Fruit fly (Drosophila melanogaster) whole organism, embryonic: Measurements from ENCODE around the gene MTF-1.

Source experiments
- Antp ChIP-seq: fragments of 200-800 bp; sonication (Bioruptor generic); optimal IDR thresholded peaks from 3 replicates; lab custom pipeline; 2016; ENCODE audit warnings: missing biosample characterization, missing genetic modification characterization
- BtbVII ChIP-seq: fragments of 200-800 bp; sonication (Bioruptor generic); optimal IDR thresholded peaks from 3 replicates; lab custom pipeline; 2017; ENCODE audit warnings: missing biosample characterization, mild to moderate bottlenecking, missing genetic modification characterization
- C15 ChIP-seq: fragments of 200-800 bp; sonication (Bioruptor generic); IDR thresholded peaks from 3 replicates; pipeline ENCODE4 v1.3.6; 2022; ENCODE audit warnings: missing biosample characterization, missing genetic modification characterization
- CG11085 ChIP-seq: fragments of 200-800 bp; sonication (Bioruptor generic); IDR thresholded peaks from 2 replicates; pipeline ENCODE4 v1.3.6; 2022; ENCODE audit warnings: missing biosample characterization, missing genetic modification characterization
- CG11093 ChIP-seq: fragments of 200-800 bp; sonication (Bioruptor generic); IDR thresholded peaks from 3 replicates; pipeline ENCODE4 v1.3.6; 2022; ENCODE audit warnings: missing biosample characterization, missing genetic modification characterization
- CG11456 ChIP-seq: fragments of 200-800 bp; sonication (Bioruptor generic); IDR thresholded peaks from 3 replicates; pipeline ENCODE4 v1.3.6; 2022; ENCODE audit warnings: missing biosample characterization, missing genetic modification characterization
- CG12155 ChIP-seq: fragments of 200-800 bp; sonication (Bioruptor generic); optimal IDR thresholded peaks from 3 replicates; lab custom pipeline; 2016; ENCODE audit warnings: missing biosample characterization, missing genetic modification characterization
- CG14710 ChIP-seq: fragments of 200-800 bp; sonication (Bioruptor generic); optimal IDR thresholded peaks from 3 replicates; lab custom pipeline; 2019; ENCODE audit warnings: missing biosample characterization, mild to moderate bottlenecking, missing genetic modification characterization, moderate library complexity
- CG15696 ChIP-seq: fragments of 200-800 bp; sonication (Bioruptor generic); optimal IDR thresholded peaks from 2 replicates; lab custom pipeline; 2019; ENCODE audit warnings: missing biosample characterization, mild to moderate bottlenecking, missing genetic modification characterization, moderate library complexity
- CG16863 ChIP-seq: fragments of 200-800 bp; sonication (Bioruptor generic); optimal IDR thresholded peaks from 3 replicates; lab custom pipeline; 2016; ENCODE audit warnings: missing biosample characterization, missing genetic modification characterization
- CG17802 ChIP-seq: fragments of 200-800 bp; sonication (Bioruptor generic); optimal IDR thresholded peaks from 2 replicates; lab custom pipeline; 2018; ENCODE audit warnings: missing biosample characterization, mild to moderate bottlenecking, missing genetic modification characterization, moderate library complexity
- CG18011 ChIP-seq: fragments of 200-800 bp; sonication (Bioruptor generic); optimal IDR thresholded peaks from 2 replicates; lab custom pipeline; 2017; ENCODE audit warnings: missing biosample characterization, missing genetic modification characterization, mild to moderate bottlenecking, moderate library complexity, missing genotype
- CG34376 ChIP-seq: fragments of 200-800 bp; sonication (Bioruptor generic); optimal IDR thresholded peaks from 2 replicates; lab custom pipeline; 2018; ENCODE audit warnings: missing biosample characterization, mild to moderate bottlenecking, missing genetic modification characterization
- CG4617 ChIP-seq: fragments of 200-800 bp; sonication (Bioruptor generic); optimal IDR thresholded peaks from 3 replicates; lab custom pipeline; 2016; ENCODE audit warnings: missing biosample characterization, missing genetic modification characterization, borderline replicate concordance
- CG4707 ChIP-seq: fragments of 200-800 bp; sonication (Bioruptor generic); optimal IDR thresholded peaks from 2 replicates; lab custom pipeline; 2018; ENCODE audit warnings: missing biosample characterization, mild to moderate bottlenecking, missing genetic modification characterization, moderate library complexity
- CG4820 ChIP-seq: fragments of 200-800 bp; sonication (Bioruptor generic); optimal IDR thresholded peaks from 3 replicates; lab custom pipeline; 2016; ENCODE audit warnings: missing biosample characterization, missing genetic modification characterization
- CG7271 ChIP-seq: fragments of 200-800 bp; sonication (Bioruptor generic); optimal IDR thresholded peaks from 2 replicates; lab custom pipeline; 2018; ENCODE audit warnings: missing biosample characterization, mild to moderate bottlenecking, missing genetic modification characterization, moderate library complexity
- CG7357 ChIP-seq: fragments of 200-800 bp; sonication (Bioruptor generic); IDR thresholded peaks from 3 replicates; pipeline ENCODE4 v1.3.6; 2022; ENCODE audit warnings: missing biosample characterization, missing genetic modification characterization
- CG7786 ChIP-seq: fragments of 200-800 bp; sonication (Bioruptor generic); optimal IDR thresholded peaks from 2 replicates; lab custom pipeline; 2016; ENCODE audit warnings: missing biosample characterization, missing genetic modification characterization
- CG8478 ChIP-seq: fragments of >200 bp; optimal IDR thresholded peaks from 2 replicates; lab custom pipeline; 2018
- Dbx ChIP-seq: fragments of 200-800 bp; sonication (Bioruptor generic); IDR thresholded peaks from 3 replicates; pipeline ENCODE4 v1.3.6; 2022; ENCODE audit warnings: missing biosample characterization, missing genetic modification characterization
- Deaf1 ChIP-seq: fragments of 200-800 bp; optimal IDR thresholded peaks from 3 replicates; lab custom pipeline; 2019; ENCODE audit warnings: missing biosample characterization, mild to moderate bottlenecking, missing genetic modification characterization, moderate library complexity
- Dip3 ChIP-seq: fragments of 200-800 bp; sonication (Bioruptor generic); optimal IDR thresholded peaks from 3 replicates; lab custom pipeline; 2016; ENCODE audit warnings: missing biosample characterization, missing genetic modification characterization
- ERR ChIP-seq: fragments of 200-800 bp; sonication (Bioruptor generic); optimal IDR thresholded peaks from 2 replicates; lab custom pipeline; 2016; ENCODE audit warnings: missing biosample characterization, missing genetic modification characterization
- Elba2 ChIP-seq: fragments of 200-800 bp; sonication (Bioruptor generic); optimal IDR thresholded peaks from 3 replicates; lab custom pipeline; 2016; ENCODE audit warnings: missing biosample characterization, missing genetic modification characterization
- HHEX ChIP-seq: fragments of 200-800 bp; sonication (Bioruptor generic); optimal IDR thresholded peaks from 3 replicates; lab custom pipeline; 2017; ENCODE audit warnings: missing biosample characterization, mild to moderate bottlenecking, missing genetic modification characterization, missing genetic modification reagents
- Hey ChIP-seq: fragments of 200-800 bp; sonication (Bioruptor generic); optimal IDR thresholded peaks from 3 replicates; lab custom pipeline; 2018; ENCODE audit warnings: missing biosample characterization, mild to moderate bottlenecking, missing genetic modification characterization
- MESR4 ChIP-seq: fragments of 200-800 bp; sonication (Bioruptor generic); optimal IDR thresholded peaks from 2 replicates; lab custom pipeline; 2018; ENCODE audit warnings: missing biosample characterization, mild to moderate bottlenecking, missing genetic modification characterization, moderate library complexity
- NC2α ChIP-seq: fragments of 200-800 bp; sonication (Bioruptor generic); optimal IDR thresholded peaks from 2 replicates; lab custom pipeline; 2016; ENCODE audit warnings: missing biosample characterization, missing genetic modification characterization
- Oli ChIP-seq: fragments of 200-800 bp; sonication (Bioruptor generic); optimal IDR thresholded peaks from 2 replicates; lab custom pipeline; 2018; ENCODE audit warnings: missing biosample characterization, mild to moderate bottlenecking, missing genetic modification characterization, moderate library complexity
- Scr ChIP-seq: fragments of 200-800 bp; sonication (Bioruptor generic); IDR thresholded peaks from 2 replicates; pipeline ENCODE4 v1.3.6; 2022; ENCODE audit warnings: missing biosample characterization, missing genetic modification characterization; ENCODE audit not compliant: partially characterized antibody
- Sin3A ChIP-seq: fragments of >200 bp; optimal IDR thresholded peaks from 2 replicates; lab custom pipeline; 2018
- ab ChIP-seq: fragments of 200-800 bp; sonication (Bioruptor generic); optimal IDR thresholded peaks from 2 replicates; lab custom pipeline; 2016; ENCODE audit warnings: missing biosample characterization, missing genetic modification characterization
- aop ChIP-seq: fragments of 200-800 bp; sonication (Bioruptor generic); IDR thresholded peaks from 2 replicates; pipeline ENCODE4 v1.3.6; 2022; ENCODE audit warnings: missing biosample characterization, missing genetic modification characterization
- ara ChIP-seq: fragments of 200-800 bp; sonication (Bioruptor generic); IDR thresholded peaks from 2 replicates; pipeline ENCODE4 v1.3.6; 2022; ENCODE audit warnings: missing biosample characterization, missing genetic modification characterization
- chm ChIP-seq: fragments of 200-800 bp; sonication (Bioruptor generic); IDR thresholded peaks from 2 replicates; pipeline ENCODE4 v1.3.6; 2022; ENCODE audit warnings: missing biosample characterization, missing genetic modification characterization
- ftz-f1 ChIP-seq: fragments of 200-800 bp; sonication (Bioruptor generic); optimal IDR thresholded peaks from 2 replicates; lab custom pipeline; 2016; ENCODE audit warnings: missing biosample characterization, missing genetic modification characterization
- hbn ChIP-seq: fragments of 200-800 bp; sonication (Bioruptor generic); IDR thresholded peaks from 2 replicates; pipeline ENCODE4 v1.3.6; 2022; ENCODE audit warnings: missing biosample characterization, missing genetic modification characterization; ENCODE audit not compliant: partially characterized antibody
- jing ChIP-seq: fragments of 200-800 bp; sonication (Bioruptor generic); optimal IDR thresholded peaks from 2 replicates; lab custom pipeline; 2018; ENCODE audit warnings: missing biosample characterization, mild to moderate bottlenecking, missing genetic modification characterization
- klu ChIP-seq: fragments of 200-800 bp; sonication (Bioruptor generic); IDR thresholded peaks from 2 replicates; pipeline ENCODE4 v1.3.6; 2022; ENCODE audit warnings: missing biosample characterization, missing genetic modification characterization
- lbe ChIP-seq: fragments of 200-800 bp; sonication (Bioruptor generic); optimal IDR thresholded peaks from 2 replicates; lab custom pipeline; 2016; ENCODE audit warnings: missing biosample characterization, mild to moderate bottlenecking, missing genetic modification characterization
- lmd ChIP-seq: fragments of 200-800 bp; sonication (Bioruptor generic); IDR thresholded peaks from 2 replicates; pipeline ENCODE4 v1.3.6; 2022; ENCODE audit warnings: missing biosample characterization, missing genetic modification characterization
- nerfin-1 ChIP-seq: fragments of 200-800 bp; sonication (Bioruptor generic); optimal IDR thresholded peaks from 3 replicates; lab custom pipeline; 2019; ENCODE audit warnings: missing biosample characterization, mild to moderate bottlenecking, missing genetic modification characterization, moderate library complexity
- oc ChIP-seq: fragments of 200-800 bp; sonication (Bioruptor generic); optimal IDR thresholded peaks from 2 replicates; lab custom pipeline; 2018; ENCODE audit warnings: missing biosample characterization, mild to moderate bottlenecking, missing genetic modification characterization, moderate library complexity
- psq ChIP-seq: fragments of 200-800 bp; sonication (Bioruptor generic); optimal IDR thresholded peaks from 2 replicates; lab custom pipeline; 2017; ENCODE audit warnings: missing biosample characterization, missing genetic modification characterization
- run ChIP-seq: fragments of 200-800 bp; sonication (Bioruptor generic); optimal IDR thresholded peaks from 3 replicates; lab custom pipeline; 2018; ENCODE audit warnings: missing biosample characterization, mild to moderate bottlenecking, missing genetic modification characterization
- sima ChIP-seq: fragments of 200-800 bp; sonication (Bioruptor generic); optimal IDR thresholded peaks from 2 replicates; lab custom pipeline; 2016; ENCODE audit warnings: missing biosample characterization, missing genetic modification characterization
- stc ChIP-seq: fragments of 200-800 bp; sonication (Bioruptor generic); IDR thresholded peaks from 2 replicates; pipeline ENCODE4 v1.3.6; 2022; ENCODE audit warnings: missing biosample characterization, missing genetic modification characterization
- tll ChIP-seq, 2 experiments: fragments of 200-800 bp in 1 of 2; fragments of >200 bp in 1 of 2; sonication (Bioruptor generic) in 1 of 2; optimal IDR thresholded peaks; 2 replicates each; lab custom pipeline; 2017 to 2019; ENCODE audit warnings: missing biosample characterization in 2 of 2, missing genetic modification characterization in 2 of 2, mild to moderate bottlenecking in 1 of 2, moderate library complexity in 1 of 2
- vfl ChIP-seq: fragments of 200-800 bp; sonication (Bioruptor generic); optimal IDR thresholded peaks from 2 replicates; lab custom pipeline; 2016; ENCODE audit warnings: missing biosample characterization, missing genetic modification characterization
- zen ChIP-seq: fragments of 200-800 bp; sonication (Bioruptor generic); optimal IDR thresholded peaks from 3 replicates; lab custom pipeline; 2018; ENCODE audit warnings: missing biosample characterization, mild to moderate bottlenecking, missing genetic modification characterization, moderate library complexity

Gene MTF-1

dm6 chr3L:9461670-9462246 lies 31.6 kb downstream of the MTF-1 start (continued):
- TF ChIP-seq CG17802 (peak; percentile 10), CG16863 (GFP tag; lab: Kevin White, UChicago) (no peak), Deaf1 (tag; lab: Kevin White, UChicago) (no peak), BtbVII (GFP tag; lab: Kevin White, UChicago) (no peak), CG11085 (no peak), aop (GFP tag; lab: Robert Waterston, UW) (no peak), Oli (tag; lab: Kevin White, UChicago) (peak; percentile 35), lbe (no peak), zen (tag; lab: Kevin White, UChicago) (peak; percentile 89), oc (tag; lab: Kevin White, UChicago) (no peak), jing (GFP tag; lab: Kevin White, UChicago) (peak; percentile 11), CG11456 (GFP tag; lab: Robert Waterston, UW) (no peak), CG8478 (lab: Kevin White, UChicago) (no peak), CG4707 (GFP tag; lab: Kevin White, UChicago) (no peak), Sin3A (lab: Kevin White, UChicago) (no peak), CG4617 (GFP tag; lab: Kevin White, UChicago) (no peak), CG34376 (GFP tag; lab: Kevin White, UChicago) (no peak), CG15696 (tag; lab: Kevin White, UChicago) (no peak), CG18011 (GFP tag; lab: Kevin White, UChicago) (no peak), CG7786 (GFP tag; lab: Kevin White, UChicago) (peak; percentile 27), ERR (GFP tag; lab: Kevin White, UChicago) (peak; percentile 21), vfl (GFP tag; lab: Kevin White, UChicago) (peak; percentile 29), CG7271 (tag; lab: Kevin White, UChicago) (peak; percentile 98), Dbx (no peak), psq (GFP tag; lab: Kevin White, UChicago) (no peak), CG11093 (no peak), run (tag; lab: Kevin White, UChicago) (no peak), chm (no peak), ab (GFP tag; lab: Kevin White, UChicago) (no peak), ftz-f1 (GFP tag; lab: Kevin White, UChicago) (peak; percentile 54), Hey (tag; lab: Kevin White, UChicago) (no peak), nerfin-1 (tag; lab: Kevin White, UChicago) (peak; percentile 49), sima (GFP tag; lab: Kevin White, UChicago) (no peak), MESR4 (GFP tag; lab: Kevin White, UChicago) (no peak), CG12155 (GFP tag; lab: Kevin White, UChicago) (no peak), CG7357 (peak; percentile 10; the same call in 1 of the 3 replicates), CG4820 (GFP tag; lab: Kevin White, UChicago) (no peak), ara (GFP tag; lab: Robert Waterston, UW) (peak; percentile 66; the same call in 1 of the 2 replicates), C15 (GFP tag; lab: Robert Waterston, UW) (no peak), Antp (GFP tag; lab: Kevin White, UChicago) (peak; percentile 33), Dip3 (GFP tag; lab: Kevin White, UChicago) (peak; percentile 47), CG14710 (tag; lab: Kevin White, UChicago) (no peak), hbn (GFP tag; lab: Robert Waterston, UW) (no peak), NC2α (GFP tag; lab: Kevin White, UChicago) (no peak), stc (GFP tag; lab: Robert Waterston, UW) (0 out of 2 replicates have a peak, but pooled peaks have one; percentile 27), lmd (GFP tag; lab: Robert Waterston, UW) (peak; percentile 61), klu (GFP tag; lab: Robert Waterston, UW) (no peak), HHEX (GFP tag; lab: Kevin White, UChicago) (no peak), tll (GFP tag; optimal IDR thresholded peaks at IDR 0.05; lab: Kevin White, UChicago) (no peak), Scr (GFP tag; lab: Robert Waterston, UW) (no peak), Elba2 (no peak)
